Worm (Caenorhabditis elegans): ENCODE results near the gene pfk-1.2.

Gene pfk-1.2

ce11 chrV:9583323-9583644 is 51.7 kb downstream of the pfk-1.2 start, which contains the start of gene K09G1.1:
Gene K09G1.1 (plus strand): TSS chrV:9583545.
- TF ChIP-seq tbx-2 (tag; optimal IDR thresholded peaks at IDR 0.05): no peak
- no peak for TF ChIP-seq hmg-11 (tag; optimal IDR thresholded peaks at IDR 0.05)
- no peak for TF ChIP-seq fos-1 (tag; optimal IDR thresholded peaks at IDR 0.05)
- no peak for TF ChIP-seq ama-1 (optimal IDR thresholded peaks at IDR 0.05)
- no peak for TF ChIP-seq ztf-4 (tag; optimal IDR thresholded peaks at IDR 0.05)
- TF ChIP-seq snpc-4 (tag; optimal IDR thresholded peaks at IDR 0.05): no peak
- no peak for TF ChIP-seq lin-15B (tag; optimal IDR thresholded peaks at IDR 0.05)
- no peak for TF ChIP-seq aly-2 (tag; optimal IDR thresholded peaks at IDR 0.05)
- TF ChIP-seq unc-39 (tag; optimal IDR thresholded peaks at IDR 0.05): no peak
- no peak for TF ChIP-seq sea-2 (GFP tag; optimal IDR thresholded peaks at IDR 0.05)
- no peak for TF ChIP-seq ceh-82 (tag; optimal IDR thresholded peaks at IDR 0.05)
- TF ChIP-seq ceh-28 (tag; optimal IDR thresholded peaks at IDR 0.05): no peak
- no peak for TF ChIP-seq fkh-10 (GFP tag; optimal IDR thresholded peaks at IDR 0.05)
- no peak for TF ChIP-seq nhr-76 (tag; optimal IDR thresholded peaks at IDR 0.05)
- no peak for TF ChIP-seq nhr-67 (tag; optimal IDR thresholded peaks at IDR 0.05)
- TF ChIP-seq zag-1 (tag; optimal IDR thresholded peaks at IDR 0.05): no peak
- no peak for TF ChIP-seq pqm-1 (tag; optimal IDR thresholded peaks at IDR 0.05)
